Worm (Caenorhabditis elegans): Measurements from ENCODE around the gene F16B12.6.

DNA sequence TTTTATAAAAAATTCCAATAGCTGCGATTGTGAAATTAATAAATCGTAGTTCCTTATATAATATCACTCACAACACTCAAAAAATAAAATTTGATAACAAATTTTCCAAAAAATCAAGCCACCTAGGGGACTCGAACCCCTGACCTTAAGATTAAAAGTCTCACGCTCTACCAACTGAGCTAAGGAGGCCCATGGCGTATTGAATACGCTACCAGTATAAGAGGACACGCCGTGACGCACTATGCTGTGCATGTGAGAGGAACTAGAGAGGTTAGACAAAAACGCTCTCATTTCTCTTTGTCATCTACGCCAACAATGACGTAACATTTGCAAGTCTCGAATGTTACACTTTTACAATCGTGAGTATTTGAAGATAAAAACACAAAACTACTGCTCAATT is 38.3 kb upstream of the F16B12.6 start:
- TF ChIP-seq med-1 (GFP tag; optimal IDR thresholded peaks at IDR 0.05; ENCODE audit: insufficient read depth) (peak; percentile 84), ztf-29 (GFP tag; IDR thresholded peaks at IDR 0.05) (peak; percentile 97), tab-1 (GFP tag; IDR thresholded peaks at IDR 0.05) (peak; percentile 98), flt-1 (GFP tag; IDR thresholded peaks at IDR 0.05) (peak; percentile 99), ref-1 (GFP tag; conservative IDR thresholded peaks at IDR 0.05) (peak; percentile 97), ztf-23 (GFP tag; IDR thresholded peaks at IDR 0.05) (peak; percentile 96), klf-2 (GFP tag; conservative IDR thresholded peaks at IDR 0.05) (peak; percentile 96), T22C8.4 (GFP tag; IDR thresholded peaks at IDR 0.05) (peak; percentile 96)
